Worm (Caenorhabditis elegans) whole organism, L4 larva: ENCODE data around the gene F28C10.3.

ENCODE experiments used
- F10B5.3 ChIP-seq: sonication (generic microtip); optimal IDR thresholded peaks from 2 replicates; lab custom pipeline; 2016; ENCODE audit warnings: mild to moderate bottlenecking, missing genetic modification characterization, missing compliant biosample characterization
- F26F4.8 ChIP-seq: fragments of 200-800 bp; sonication (Bioruptor generic); conservative IDR thresholded peaks from 2 replicates; pipeline ENCODE4 v1.3.6; 2022; ENCODE audit warnings: missing genetic modification characterization, missing compliant biosample characterization
- F44E2.7 ChIP-seq: fragments of 200-800 bp; sonication (Bioruptor generic); IDR thresholded peaks from 2 replicates; pipeline ENCODE4 v2.1.2; 2022; ENCODE audit warnings: missing genetic modification characterization, missing compliant biosample characterization
- R02D3.7 ChIP-seq: fragments of 150-350 bp; sonication (generic microtip); optimal IDR thresholded peaks from 3 replicates; lab custom pipeline; 2014; ENCODE audit warnings: missing biosample characterization, missing genetic modification characterization
- T20F7.1 ChIP-seq: fragments of 200-800 bp; sonication (Bioruptor generic); optimal IDR thresholded peaks from 2 replicates; lab custom pipeline; 2018; ENCODE audit warnings: mild to moderate bottlenecking, missing genetic modification characterization, missing compliant biosample characterization
- T26A8.4 ChIP-seq: fragments of 200-800 bp; sonication (Bioruptor generic); IDR thresholded peaks from 2 replicates; pipeline ENCODE4 v1.3.6; 2022; ENCODE audit warnings: missing genetic modification characterization, missing compliant biosample characterization
- Y105C5A.15 ChIP-seq: fragments of 200-800 bp; sonication (Bioruptor generic); IDR thresholded peaks from 2 replicates; pipeline ENCODE4 v1.3.6; 2022; ENCODE audit warnings: missing genetic modification characterization, missing compliant biosample characterization
- Y5F2A.4 ChIP-seq: fragments of 200-800 bp; sonication (Bioruptor generic); optimal IDR thresholded peaks from 2 replicates; lab custom pipeline; 2018; ENCODE audit warnings: mild to moderate bottlenecking, missing genetic modification characterization, missing compliant biosample characterization
- ZK337.2 ChIP-seq: fragments of 200-800 bp; sonication (Bioruptor generic); IDR thresholded peaks from 2 replicates; pipeline ENCODE4 v1.3.6; 2022; ENCODE audit warnings: missing genetic modification reagents, missing genetic modification characterization, missing compliant biosample characterization
- aha-1 ChIP-seq: fragments of 150-350 bp; peaks from one replicate; lab custom pipeline; 2014; ENCODE audit warnings: missing biosample characterization, missing genetic modification characterization
- aly-2 ChIP-seq: sonication (generic microtip); optimal IDR thresholded peaks from 2 replicates; lab custom pipeline; 2018; ENCODE audit warnings: missing biosample characterization, missing genetic modification characterization
- ceh-20 ChIP-seq: fragments of 200-800 bp; sonication (Bioruptor generic); IDR thresholded peaks from 2 replicates; pipeline ENCODE4 v1.3.6; 2022; ENCODE audit warnings: missing genetic modification reagents, missing genetic modification characterization, missing compliant biosample characterization
- ceh-28 ChIP-seq: fragments of 150-350 bp; optimal IDR thresholded peaks from 2 replicates; lab custom pipeline; 2014; ENCODE audit warnings: missing biosample characterization, missing genetic modification reagents, missing genetic modification characterization
- ceh-32 ChIP-seq: sonication (generic microtip); optimal IDR thresholded peaks from 2 replicates; lab custom pipeline; 2016; ENCODE audit warnings: mild to moderate bottlenecking, missing genetic modification characterization, missing compliant biosample characterization; ENCODE audit not compliant: poor library complexity
- ceh-44 ChIP-seq: fragments of 200-800 bp; sonication (Bioruptor generic); IDR thresholded peaks from 2 replicates; pipeline ENCODE4 v1.3.6; 2022; ENCODE audit warnings: missing genetic modification reagents, missing genetic modification characterization, missing compliant biosample characterization
- daf-12 ChIP-seq: fragments of 150-350 bp; optimal IDR thresholded peaks from 2 replicates; lab custom pipeline; 2014; ENCODE audit warnings: missing biosample characterization, missing genetic modification reagents, missing genetic modification characterization
- daf-16 ChIP-seq, 3 experiments: sonication (generic microtip); optimal IDR thresholded peaks; 2 replicates each; lab custom pipeline; 2016 to 2017; ENCODE audit warnings: missing genetic modification characterization in 3 of 3, missing genetic modification reagents in 3 of 3, mild to moderate bottlenecking in 2 of 3, missing compliant biosample characterization in 2 of 3, missing biosample characterization in 1 of 3, moderate library complexity in 1 of 3
- daf-8 ChIP-seq: fragments of 200-800 bp; sonication (Bioruptor generic); IDR thresholded peaks from 2 replicates; pipeline ENCODE4 v1.3.6; 2022; ENCODE audit warnings: missing genetic modification characterization, missing compliant biosample characterization
- dmd-6 ChIP-seq: fragments of 200-800 bp; sonication (Bioruptor generic); IDR thresholded peaks from 2 replicates; pipeline ENCODE4 v1.3.6; 2022; ENCODE audit warnings: missing genetic modification reagents, missing genetic modification characterization, missing compliant biosample characterization
- dmd-8 ChIP-seq: fragments of 200-800 bp; sonication (Bioruptor generic); IDR thresholded peaks from 2 replicates; pipeline ENCODE4 v1.3.6; 2022; ENCODE audit warnings: missing genetic modification characterization, missing compliant biosample characterization
- dmd-9 ChIP-seq: fragments of 200-800 bp; sonication (Bioruptor generic); IDR thresholded peaks from 2 replicates; pipeline ENCODE4 v1.3.6; 2022; ENCODE audit warnings: missing genetic modification reagents, missing genetic modification characterization, missing compliant biosample characterization
- dve-1 ChIP-seq: sonication (generic microtip); optimal IDR thresholded peaks from 2 replicates; lab custom pipeline; 2017; ENCODE audit warnings: antibody characterized with exemption, mild to moderate bottlenecking, missing genetic modification characterization, missing compliant biosample characterization; ENCODE audit not compliant: insufficient read depth
- fos-1 ChIP-seq: fragments of 150-350 bp; optimal IDR thresholded peaks from 2 replicates; lab custom pipeline; 2014; ENCODE audit warnings: missing biosample characterization, missing genetic modification characterization
- hlh-11 ChIP-seq: fragments of 200-800 bp; sonication (Bioruptor generic); optimal IDR thresholded peaks from 2 replicates; lab custom pipeline; 2018; ENCODE audit warnings: mild to moderate bottlenecking, missing genetic modification characterization, missing compliant biosample characterization
- hlh-30 ChIP-seq: sonication (generic microtip); optimal IDR thresholded peaks from 2 replicates; lab custom pipeline; 2017; ENCODE audit warnings: antibody characterized with exemption, mild to moderate bottlenecking, missing genetic modification characterization, missing compliant biosample characterization; ENCODE audit not compliant: insufficient read depth
- hmg-1.1 ChIP-seq: fragments of 200-800 bp; sonication (Bioruptor generic); IDR thresholded peaks from 2 replicates; pipeline ENCODE4 v1.3.6; 2022; ENCODE audit warnings: missing genetic modification reagents, missing genetic modification characterization, missing compliant biosample characterization
- lin-13 ChIP-seq: fragments of 150-350 bp; optimal IDR thresholded peaks from 2 replicates; lab custom pipeline; 2014; ENCODE audit warnings: missing biosample characterization, missing genetic modification reagents, missing genetic modification characterization
- lin-15B ChIP-seq: fragments of 150-350 bp; sonication (generic microtip); optimal IDR thresholded peaks from 3 replicates; lab custom pipeline; 2014; ENCODE audit warnings: missing biosample characterization, missing genetic modification characterization
- lir-3 ChIP-seq: sonication (generic microtip); optimal IDR thresholded peaks from 2 replicates; lab custom pipeline; 2016; ENCODE audit warnings: mild to moderate bottlenecking, missing genetic modification characterization, missing compliant biosample characterization
- mdl-1 ChIP-seq, 2 experiments: fragments of 150-350 bp in 1 of 2; sonication (generic microtip) in 1 of 2; optimal IDR thresholded peaks; 2 replicates each; lab custom pipeline; 2014 to 2017; ENCODE audit warnings: missing biosample characterization in 2 of 2, missing genetic modification characterization in 2 of 2
- mxl-2 ChIP-seq: fragments of 200-800 bp; sonication (Bioruptor generic); conservative IDR thresholded peaks from 2 replicates; pipeline ENCODE4 v1.3.6; 2022; ENCODE audit warnings: missing genetic modification reagents, missing genetic modification characterization, missing compliant biosample characterization
- mxl-3 ChIP-seq: fragments of 200-800 bp; sonication (Bioruptor generic); optimal IDR thresholded peaks from 2 replicates; lab custom pipeline; 2018; ENCODE audit warnings: mild to moderate bottlenecking, missing genetic modification characterization, missing compliant biosample characterization
- nhr-10 ChIP-seq: fragments of 150-350 bp; optimal IDR thresholded peaks from 2 replicates; lab custom pipeline; 2014; ENCODE audit warnings: missing biosample characterization, missing genetic modification characterization
- nhr-11 ChIP-seq: fragments of 150-350 bp; optimal IDR thresholded peaks from 2 replicates; lab custom pipeline; 2014; ENCODE audit warnings: missing biosample characterization, missing genetic modification characterization
- nhr-237 ChIP-seq: sonication (generic microtip); optimal IDR thresholded peaks from 2 replicates; lab custom pipeline; 2017; ENCODE audit warnings: missing biosample characterization, missing genetic modification characterization
- nhr-25 ChIP-seq: sonication (generic microtip); optimal IDR thresholded peaks from 2 replicates; lab custom pipeline; 2017; ENCODE audit warnings: missing genetic modification characterization, mild to moderate bottlenecking, missing compliant biosample characterization, antibody characterized with exemption, moderate library complexity, borderline replicate concordance; ENCODE audit not compliant: insufficient read depth
- nhr-28 ChIP-seq: fragments of 150-350 bp; optimal IDR thresholded peaks from 2 replicates; lab custom pipeline; 2014; ENCODE audit warnings: missing biosample characterization, missing genetic modification characterization
- nhr-41 ChIP-seq: fragments of 200-800 bp; sonication (Bioruptor generic); IDR thresholded peaks from 2 replicates; pipeline ENCODE4 v1.3.6; 2022; ENCODE audit warnings: missing genetic modification reagents, missing genetic modification characterization, missing compliant biosample characterization
- nhr-48 ChIP-seq: sonication (generic microtip); optimal IDR thresholded peaks from 2 replicates; lab custom pipeline; 2016; ENCODE audit warnings: mild to moderate bottlenecking, missing genetic modification characterization, missing compliant biosample characterization
- nhr-76 ChIP-seq: fragments of 150-350 bp; optimal IDR thresholded peaks from 2 replicates; lab custom pipeline; 2014; ENCODE audit warnings: missing biosample characterization, missing genetic modification characterization
- pha-4 ChIP-seq, 2 experiments: fragments of 150-350 bp in 1 of 2; fragments of 200-800 bp in 1 of 2; sonication (Bioruptor generic) in 1 of 2; IDR thresholded peaks in 1 of 2; optimal IDR thresholded peaks in 1 of 2; 2 replicates each; pipeline versions ENCODE4 v1.3.6 to Lab custom; 2014 to 2022; ENCODE audit warnings: missing genetic modification characterization in 2 of 2, missing genetic modification reagents in 2 of 2, missing biosample characterization in 1 of 2, missing compliant biosample characterization in 1 of 2
- pqm-1 ChIP-seq: sonication (generic microtip); optimal IDR thresholded peaks from 2 replicates; lab custom pipeline; 2017; ENCODE audit warnings: missing biosample characterization, missing genetic modification characterization
- set-16 ChIP-seq: fragments of 200-800 bp; sonication (Bioruptor generic); IDR thresholded peaks from 2 replicates; pipeline ENCODE4 v1.3.6; 2022; ENCODE audit warnings: missing genetic modification reagents, missing genetic modification characterization, missing compliant biosample characterization
- snpc-1.2 ChIP-seq: fragments of 200-800 bp; sonication (Bioruptor generic); IDR thresholded peaks from 2 replicates; pipeline ENCODE4 v1.3.6; 2022; ENCODE audit warnings: missing genetic modification reagents, missing genetic modification characterization, missing compliant biosample characterization
- tag-97 ChIP-seq: fragments of 200-800 bp; sonication (Bioruptor generic); IDR thresholded peaks from 2 replicates; pipeline ENCODE4 v1.3.6; 2022; ENCODE audit warnings: missing genetic modification characterization, missing compliant biosample characterization
- unc-130 ChIP-seq: sonication (generic microtip); optimal IDR thresholded peaks from 2 replicates; lab custom pipeline; 2016; ENCODE audit warnings: missing genetic modification reagents, missing genetic modification characterization, missing compliant biosample characterization
- unc-39 ChIP-seq: sonication (generic microtip); optimal IDR thresholded peaks from 2 replicates; lab custom pipeline; 2017; ENCODE audit warnings: missing biosample characterization, missing genetic modification characterization
- vab-7 ChIP-seq: fragments of 200-800 bp; sonication (Bioruptor generic); IDR thresholded peaks from 2 replicates; pipeline ENCODE4 v1.3.6; 2022; ENCODE audit warnings: missing genetic modification reagents, missing genetic modification characterization, missing compliant biosample characterization
- zfp-2 ChIP-seq: sonication (generic microtip); optimal IDR thresholded peaks from 2 replicates; lab custom pipeline; 2016; ENCODE audit warnings: mild to moderate bottlenecking, missing genetic modification characterization, missing compliant biosample characterization
- zip-11 ChIP-seq: fragments of 200-800 bp; sonication (Bioruptor generic); IDR thresholded peaks from 2 replicates; pipeline ENCODE4 v1.3.6; 2022; ENCODE audit warnings: missing genetic modification characterization, missing compliant biosample characterization
- zip-2 ChIP-seq: fragments of 150-350 bp; optimal IDR thresholded peaks from 2 replicates; lab custom pipeline; 2014; ENCODE audit warnings: missing biosample characterization, missing genetic modification characterization
- ztf-7 ChIP-seq: fragments of 150-350 bp; optimal IDR thresholded peaks from 2 replicates; lab custom pipeline; 2014; ENCODE audit warnings: missing biosample characterization, missing genetic modification characterization

The F28C10.3 gene

ce11 chrX:530011-530410 lies 5.6 kb downstream of the F28C10.3 start, which contains the start of gene ugt-46:
Gene ugt-46 (minus strand): TSS chrX:530289.
- TF ChIP-seq F26F4.8 (GFP tag; lab: Robert Waterston, UW) (no peak), nhr-11 (no peak), nhr-48 (tag; lab: Kevin White, UChicago) (no peak), Y5F2A.4 (GFP tag; lab: Kevin White, UChicago) (no peak), ceh-28 (tag; lab: Kevin White, UChicago) (no peak), unc-130 (GFP tag; lab: Kevin White, UChicago) (no peak), mdl-1 (tag; optimal IDR thresholded peaks at IDR 0.05; lab: Kevin White, UChicago) (no peak), unc-39 (no peak), zfp-2 (tag; lab: Kevin White, UChicago) (no peak), ztf-7 (tag; lab: Kevin White, UChicago) (no peak), snpc-1.2 (GFP tag; lab: Robert Waterston, UW) (no peak), dmd-6 (GFP tag; lab: Robert Waterston, UW) (peak; percentile 49; the same call in 1 of the 2 replicates), F44E2.7 (GFP tag; lab: Robert Waterston, UW) (no peak), fos-1 (tag; lab: Kevin White, UChicago) (no peak), tag-97 (GFP tag; lab: Robert Waterston, UW) (no peak), ceh-20 (GFP tag; lab: Robert Waterston, UW) (no peak), nhr-28 (tag; lab: Kevin White, UChicago) (peak; percentile 95), lin-13 (GFP tag; lab: Kevin White, UChicago) (no peak), dmd-9 (no peak), lir-3 (no peak), hmg-1.1 (GFP tag; lab: Robert Waterston, UW) (0 out of 2 replicates have a peak, but pooled peaks have one; percentile 20), daf-12 (tag; lab: Kevin White, UChicago) (no peak), T20F7.1 (GFP tag; lab: Kevin White, UChicago) (no peak), dve-1 (tag; lab: Kevin White, UChicago) (no peak), pqm-1 (tag; lab: Kevin White, UChicago) (peak; percentile 95), nhr-237 (no peak), hlh-11 (tag; lab: Kevin White, UChicago) (peak; percentile 52), R02D3.7 (tag; lab: Kevin White, UChicago) (no peak), lin-15B (tag; lab: Kevin White, UChicago) (no peak), nhr-41 (no peak), T26A8.4 (GFP tag; lab: Robert Waterston, UW) (no peak), dmd-8 (GFP tag; lab: Robert Waterston, UW) (no peak), ceh-44 (GFP tag; lab: Robert Waterston, UW) (no peak), nhr-25 (tag; lab: Kevin White, UChicago) (no peak), vab-7 (GFP tag; lab: Robert Waterston, UW) (no peak), aly-2 (tag; lab: Kevin White, UChicago) (no peak), pha-4 (GFP tag; IDR thresholded peaks at IDR 0.05; lab: Robert Waterston, UW) (no peak), pha-4 (tag; optimal IDR thresholded peaks at IDR 0.05; lab: Kevin White, UChicago) (no peak), zip-2 (no peak), daf-16 (GFP tag; optimal IDR thresholded peaks at IDR 0.05; lab: Kevin White, UChicago) (no peak), daf-16 (tag; optimal IDR thresholded peaks at IDR 0.05; lab: Kevin White, UChicago) (peak; percentile 83), zip-11 (GFP tag; lab: Robert Waterston, UW) (no peak), set-16 (no peak), daf-8 (GFP tag; lab: Robert Waterston, UW) (no peak), Y105C5A.15 (GFP tag; lab: Robert Waterston, UW) (no peak), F10B5.3 (tag; lab: Kevin White, UChicago) (no peak), mxl-3 (GFP tag; lab: Kevin White, UChicago) (no peak), nhr-10 (tag; lab: Kevin White, UChicago) (no peak), ceh-32 (tag; lab: Kevin White, UChicago) (no peak), hlh-30 (tag; lab: Kevin White, UChicago) (peak; percentile 26), mxl-2 (no peak), ZK337.2 (GFP tag; lab: Robert Waterston, UW) (no peak), nhr-76 (tag; lab: Kevin White, UChicago) (no peak), aha-1 (tag; lab: Kevin White, UChicago) (no peak)
